Worm (Caenorhabditis elegans): ENCODE data around the gene srd-63.

The srd-63 gene

DNA sequence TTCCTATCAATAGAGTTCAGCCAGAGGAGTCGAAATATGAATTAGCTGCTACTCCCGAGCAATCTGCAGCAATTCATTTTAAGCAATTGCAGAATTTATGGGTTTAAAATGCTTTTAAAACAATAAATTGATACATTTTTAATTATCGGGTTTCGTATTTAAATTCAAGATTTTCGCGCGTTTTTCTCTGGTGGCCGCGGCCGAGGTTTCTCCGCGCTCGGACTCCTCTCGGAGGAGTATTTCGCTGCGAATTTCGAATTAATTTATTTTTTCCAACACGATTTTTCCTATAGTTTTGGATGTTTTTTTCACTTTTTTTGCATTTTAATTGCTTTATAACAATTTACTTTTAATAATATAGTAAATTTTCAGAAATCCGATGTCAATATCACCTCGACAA is 7.9 kb upstream of the srd-63 start, which contains the start of gene F13A7.14 (continued):
- TF ChIP-seq rec-8 (tag; optimal IDR thresholded peaks at IDR 0.05) (peak in 1 of 2 experiments; percentile 40), egl-44 (GFP tag; IDR thresholded peaks at IDR 0.05) (peak; percentile 17; the same call in 1 of the 2 replicates), attf-6 (GFP tag; IDR thresholded peaks at IDR 0.05) (peak; percentile 76), him-1 (tag; optimal IDR thresholded peaks at IDR 0.05) (no peak), hmg-20 (GFP tag; IDR thresholded peaks at IDR 0.05) (peak; percentile 62; the same call in 1 of the 2 replicates), Y79H2A.3 (GFP tag; conservative IDR thresholded peaks at IDR 0.05) (no peak), let-607 (tag; optimal IDR thresholded peaks at IDR 0.05) (peak in 1 of 2 experiments; percentile 46), madf-6 (GFP tag; IDR thresholded peaks at IDR 0.05) (peak; percentile 82), efl-1 (GFP tag; optimal IDR thresholded peaks at IDR 0.05) (peak; percentile 73), D2030.7 (GFP tag; IDR thresholded peaks at IDR 0.05) (peak; percentile 54), lsl-1 (GFP tag; optimal IDR thresholded peaks at IDR 0.05) (peak; percentile 36), akir-1 (GFP tag; optimal IDR thresholded peaks at IDR 0.05) (peak; percentile 61), chd-7 (tag; optimal IDR thresholded peaks at IDR 0.05) (peak; percentile 47), attf-3 (GFP tag; conservative IDR thresholded peaks at IDR 0.05) (peak; percentile 62), tlf-1 (GFP tag; optimal IDR thresholded peaks at IDR 0.05) (no peak), B0261.1 (tag; optimal IDR thresholded peaks at IDR 0.05) (peak; percentile 15), madf-10 (tag; optimal IDR thresholded peaks at IDR 0.05) (peak; percentile 42), F22D6.2 (tag; optimal IDR thresholded peaks at IDR 0.05) (peak; percentile 36)

DNA sequence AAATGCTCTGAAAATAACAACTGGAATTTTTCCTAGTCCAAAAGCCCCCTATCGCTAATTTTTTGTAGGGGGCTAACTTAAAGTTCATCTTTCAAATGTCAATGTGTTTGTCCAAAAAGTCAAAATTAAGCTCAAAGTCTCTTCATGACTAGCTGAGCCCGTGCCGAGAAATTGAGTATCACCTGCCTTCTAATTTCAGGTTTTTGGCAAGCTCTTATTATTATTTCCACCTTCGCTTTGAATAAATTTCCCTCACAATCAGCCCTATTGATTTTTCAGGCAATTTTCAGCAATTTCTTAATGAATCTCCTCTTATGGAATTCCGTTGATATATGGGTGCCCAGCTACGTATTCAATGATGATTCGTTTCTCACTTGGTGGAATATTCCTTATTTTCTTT is 5.8 kb upstream of the srd-63 start, which contains the start of gene sre-36:
sre-36 (plus strand) TSS at position 301 of the 400 bp plus-strand sequence.
- TF ChIP-seq lin-35 (GFP tag; optimal IDR thresholded peaks at IDR 0.05) (no peak), gei-17 (GFP tag; optimal IDR thresholded peaks at IDR 0.05) (no peak), let-526 (GFP tag; IDR thresholded peaks at IDR 0.05) (no peak)

DNA sequence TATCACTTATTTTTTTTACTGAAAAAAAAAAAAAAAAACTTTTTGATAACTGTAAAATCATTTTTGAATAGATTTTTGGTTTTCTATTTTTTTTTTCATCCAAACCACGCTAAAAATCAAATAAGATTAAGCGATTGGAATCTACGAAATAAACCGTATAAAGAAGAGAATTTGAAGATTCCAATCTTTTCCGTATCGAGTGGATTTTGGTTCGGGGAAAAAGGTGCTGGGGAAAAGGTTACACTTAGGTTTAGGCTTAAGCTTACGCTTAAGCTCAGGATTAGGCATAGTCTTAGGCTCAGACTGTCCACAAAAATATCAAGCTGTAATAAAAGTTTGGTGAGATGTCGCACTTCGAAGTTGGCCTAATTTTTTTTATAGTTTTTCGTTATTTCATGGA is 2.1 kb upstream of the srd-63 start, which contains the start of gene F13A7.12:
F13A7.12 (plus strand) TSS at position 301 of the 400 bp plus-strand sequence.
- TF ChIP-seq egrh-3 (GFP tag; IDR thresholded peaks at IDR 0.05) = no peak
- no peak for TF ChIP-seq sea-2 (GFP tag; IDR thresholded peaks at IDR 0.05)
- no peak for TF ChIP-seq dox-1 (GFP tag; IDR thresholded peaks at IDR 0.05)
- no peak for TF ChIP-seq ztf-18 (tag; optimal IDR thresholded peaks at IDR 0.05)
- no peak for TF ChIP-seq atf-7 (tag; optimal IDR thresholded peaks at IDR 0.05)
- TF ChIP-seq sptf-2 (GFP tag; optimal IDR thresholded peaks at IDR 0.05) = no peak
- no peak for TF ChIP-seq rcor-1 (GFP tag; IDR thresholded peaks at IDR 0.05)
- TF ChIP-seq ztf-22 (GFP tag; optimal IDR thresholded peaks at IDR 0.05) = no peak
- TF ChIP-seq C17E4.6 (GFP tag; IDR thresholded peaks at IDR 0.05) = no peak
- no peak for TF ChIP-seq bed-2 (GFP tag; IDR thresholded peaks at IDR 0.05)
- no peak for TF ChIP-seq nhr-120 (GFP tag; IDR thresholded peaks at IDR 0.05)
- no peak for TF ChIP-seq ztf-3 (GFP tag; optimal IDR thresholded peaks at IDR 0.05)

DNA sequence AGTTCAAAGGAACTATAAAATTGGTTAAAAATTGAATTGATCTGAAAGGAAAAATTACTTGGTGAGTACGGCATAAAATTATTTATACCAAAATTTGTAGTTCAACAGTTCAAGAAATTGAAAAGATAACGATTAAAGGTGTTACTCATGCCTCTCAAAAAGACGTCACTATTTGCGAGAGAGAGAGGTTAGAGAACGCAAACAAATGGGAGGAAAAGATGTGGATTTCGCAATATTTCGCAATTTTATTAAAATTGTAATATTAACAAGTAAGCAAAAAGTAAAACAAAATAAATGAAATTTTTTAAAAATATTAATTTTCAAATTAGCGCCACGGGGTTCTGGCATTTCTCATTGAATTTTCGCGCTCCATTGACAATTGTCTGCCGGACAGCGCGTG is 1.5 kb upstream of the srd-63 start, which contains the start of gene F13A7.11:
F13A7.11 (minus strand) TSS at position 174 of the 400 bp plus-strand sequence.
- no peak for TF ChIP-seq mxl-1 (tag; optimal IDR thresholded peaks at IDR 0.05)
- 0 out of 2 replicates have a peak, but pooled peaks have one; percentile 13 for TF ChIP-seq mcd-1 (GFP tag; IDR thresholded peaks at IDR 0.05)
- peak; percentile 15 for TF ChIP-seq attf-5 (GFP tag; optimal IDR thresholded peaks at IDR 0.05)
- TF ChIP-seq ama-1 (optimal IDR thresholded peaks at IDR 0.05) = no peak
- no peak for TF ChIP-seq ama-1 (GFP tag; optimal IDR thresholded peaks at IDR 0.05)
- TF ChIP-seq tbx-9 (tag; optimal IDR thresholded peaks at IDR 0.05; ENCODE audit: borderline replicate concordance) = no peak
- TF ChIP-seq unc-130 (GFP tag; optimal IDR thresholded peaks at IDR 0.05) = no peak
- no peak for TF ChIP-seq T07F8.4 (tag; optimal IDR thresholded peaks at IDR 0.05)
- TF ChIP-seq nhr-80 (tag; optimal IDR thresholded peaks at IDR 0.05) = peak; percentile 41
- no peak for TF ChIP-seq K11D2.4 (GFP tag; IDR thresholded peaks at IDR 0.05)
- no peak for TF ChIP-seq lin-35 (GFP tag; optimal IDR thresholded peaks at IDR 0.05)
- TF ChIP-seq cebp-2 (GFP tag; IDR thresholded peaks at IDR 0.05) = 0 out of 2 replicates have a peak, but pooled peaks have one; percentile 52
- TF ChIP-seq chd-7 (tag; optimal IDR thresholded peaks at IDR 0.05) = no peak
- no peak for TF ChIP-seq snpc-4 (GFP tag; optimal IDR thresholded peaks at IDR 0.05)
- TF ChIP-seq snpc-4 (tag; optimal IDR thresholded peaks at IDR 0.05) = peak in 2 of 4 experiments; percentile 2 to 4
